Fruit fly (Drosophila melanogaster): ENCODE measurements around the gene Caper.

DNA sequence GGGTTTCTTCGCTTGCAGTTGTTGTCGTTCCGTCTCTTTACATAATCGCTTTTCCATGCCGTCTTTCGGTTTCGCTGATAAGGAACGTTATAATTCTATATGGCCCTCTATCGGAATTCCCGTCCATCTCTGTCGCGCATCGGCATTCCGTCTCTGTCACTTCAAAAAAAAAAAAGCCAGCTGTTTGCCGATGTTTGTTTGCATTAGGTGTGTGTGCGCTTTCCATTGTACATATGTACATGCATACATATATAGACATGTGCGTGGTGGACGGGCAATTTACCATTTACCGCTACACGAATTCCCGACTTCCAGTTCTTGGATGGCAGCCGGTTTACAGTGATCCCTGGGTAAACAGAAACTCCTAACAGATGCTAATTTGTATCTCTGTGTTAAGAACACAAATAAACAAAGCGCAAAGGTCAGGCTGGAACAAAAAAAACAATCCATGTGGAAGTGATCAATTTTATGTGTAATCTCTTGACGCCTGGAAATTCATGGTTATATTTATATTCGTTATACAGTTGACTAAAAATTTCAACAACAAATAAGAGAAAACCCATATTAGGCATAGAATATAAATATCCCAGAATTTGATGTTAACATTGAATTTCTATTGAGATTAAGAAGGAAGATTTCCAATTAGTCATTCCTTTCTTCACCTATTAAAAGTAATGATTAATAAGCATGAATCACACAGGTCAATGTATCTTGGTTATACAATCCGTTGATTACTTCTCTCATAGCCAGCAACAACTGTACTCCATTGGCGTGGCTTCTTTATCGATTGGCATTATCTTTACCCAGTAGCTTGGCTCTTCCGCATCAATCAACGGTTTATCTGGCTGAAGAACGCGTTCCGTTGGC, 10.8 kb downstream of the Caper start:
- no peak for TF ChIP-seq kay (GFP tag; ENCODE audit: borderline replicate concordance)
- no peak for TF ChIP-seq CG1620 (GFP tag; optimal IDR thresholded peaks at IDR 0.05)
- no peak for TF ChIP-seq CG14711 (tag; optimal IDR thresholded peaks at IDR 0.05)
- TF ChIP-seq pad (GFP tag; optimal IDR thresholded peaks at IDR 0.05) = no peak
- no peak for TF ChIP-seq CG11617 (GFP tag; optimal IDR thresholded peaks at IDR 0.05)
- no peak for TF ChIP-seq toe (GFP tag; optimal IDR thresholded peaks at IDR 0.05)
- no peak for TF ChIP-seq cnc (optimal IDR thresholded peaks at IDR 0.05)
- no peak for TF ChIP-seq cic (GFP tag; optimal IDR thresholded peaks at IDR 0.05)
- TF ChIP-seq Clk (GFP tag; optimal IDR thresholded peaks at IDR 0.05) = no peak
- TF ChIP-seq CG7045 (GFP tag; optimal IDR thresholded peaks at IDR 0.05) = no peak
- no peak for TF ChIP-seq CG5204 (GFP tag; optimal IDR thresholded peaks at IDR 0.05)
